Worm (Caenorhabditis elegans): ENCODE measurements around the gene F08F3.10.

Gene F08F3.10

DNA sequence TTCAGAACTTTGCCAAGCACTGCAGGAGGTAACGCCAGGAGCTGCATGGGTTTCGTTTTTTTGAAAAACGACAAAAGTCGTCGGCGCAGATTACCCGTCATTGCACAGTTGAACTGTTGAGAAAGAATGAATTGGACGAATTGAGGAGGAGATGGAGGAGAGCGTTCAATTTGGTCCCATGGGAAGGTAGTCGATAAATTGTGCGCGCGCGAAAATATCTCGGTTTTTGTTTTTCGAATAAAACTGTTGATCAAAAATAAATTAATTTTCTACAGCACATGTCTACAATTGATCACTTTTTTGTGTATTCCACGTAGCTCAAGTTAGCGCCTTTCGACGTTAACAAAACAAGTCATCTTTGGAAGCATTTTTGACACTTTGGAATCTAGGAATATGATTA is 6.8 kb downstream of the F08F3.10 start, which contains the start of gene F08F3.6:
TSS of gene F08F3.6 (minus strand) at position 153 of the 400 bp plus-strand sequence.
- no peak for TF ChIP-seq blmp-1 (tag; optimal IDR thresholded peaks at IDR 0.05; ENCODE audit: insufficient read depth)
- TF ChIP-seq sma-9 (GFP tag; optimal IDR thresholded peaks at IDR 0.05): no peak
- TF ChIP-seq sma-9 (tag; optimal IDR thresholded peaks at IDR 0.05): no peak
- no peak for TF ChIP-seq elt-1 (tag; optimal IDR thresholded peaks at IDR 0.05)
- TF ChIP-seq ztf-1 (GFP tag; conservative IDR thresholded peaks at IDR 0.05): no peak
- TF ChIP-seq snpc-4 (tag; optimal IDR thresholded peaks at IDR 0.05): no peak
- TF ChIP-seq nhr-23 (tag; optimal IDR thresholded peaks at IDR 0.05): no peak
- TF ChIP-seq nhr-237 (tag; optimal IDR thresholded peaks at IDR 0.05): no peak
- no peak for TF ChIP-seq fos-1 (tag; optimal IDR thresholded peaks at IDR 0.05)
- TF ChIP-seq F13H6.1 (tag; optimal IDR thresholded peaks at IDR 0.05): no peak

- no peak for TF ChIP-seq unc-55 (GFP tag; optimal IDR thresholded peaks at IDR 0.05)
- no peak for TF ChIP-seq unc-39 (tag; optimal IDR thresholded peaks at IDR 0.05)
- peak; percentile 26 for TF ChIP-seq nhr-129 (tag; optimal IDR thresholded peaks at IDR 0.05)
Observed at ce11 chrV:5423120-5423519, 10.0 kb downstream of the F08F3.10 start, which contains the start of gene cyp-14A5. cyp-14A5 (minus strand) TSS chrV:5423282.

DNA sequence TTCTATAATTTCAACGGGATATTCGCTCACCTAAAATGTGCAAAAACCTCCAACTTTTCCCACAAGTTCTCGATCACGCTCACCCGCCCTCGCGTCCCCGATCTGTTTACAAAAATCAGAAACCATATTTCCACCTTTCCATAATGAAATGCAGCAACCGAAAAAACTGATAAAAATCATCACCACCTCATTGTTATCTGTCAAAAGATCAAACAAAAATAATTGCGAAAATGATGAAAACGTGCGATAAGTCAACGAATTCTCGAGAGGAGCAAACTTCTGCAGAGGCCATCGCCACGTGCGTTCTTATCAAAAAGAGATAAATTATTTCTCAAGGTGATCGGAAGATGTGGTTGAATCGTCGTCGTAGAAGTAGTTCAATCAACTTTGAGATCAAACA is 11.9 kb downstream of the F08F3.10 start:
- TF ChIP-seq nhr-6 (tag; optimal IDR thresholded peaks at IDR 0.05) (peak; percentile 74), blmp-1 (tag; optimal IDR thresholded peaks at IDR 0.05; ENCODE audit: insufficient read depth) (peak; percentile 68), ztf-1 (GFP tag; conservative IDR thresholded peaks at IDR 0.05) (no peak), snpc-4 (tag; optimal IDR thresholded peaks at IDR 0.05) (no peak), nhr-25 (tag; optimal IDR thresholded peaks at IDR 0.05) (peak; percentile 84), sem-4 (tag; optimal IDR thresholded peaks at IDR 0.05) (no peak), peb-1 (tag; optimal IDR thresholded peaks at IDR 0.05) (no peak), lin-13 (GFP tag; optimal IDR thresholded peaks at IDR 0.05) (no peak), nhr-10 (tag; optimal IDR thresholded peaks at IDR 0.05) (no peak), skn-1 (tag; optimal IDR thresholded peaks at IDR 0.05) (no peak), Y55F3AM.14 (GFP tag; optimal IDR thresholded peaks at IDR 0.05) (no peak), nhr-11 (tag; optimal IDR thresholded peaks at IDR 0.05) (no peak), sma-3 (GFP tag; optimal IDR thresholded peaks at IDR 0.05) (peak; percentile 79), unc-62 (GFP tag; optimal IDR thresholded peaks at IDR 0.05) (no peak), lsy-2 (tag; optimal IDR thresholded peaks at IDR 0.05) (no peak), unc-55 (GFP tag; optimal IDR thresholded peaks at IDR 0.05) (no peak), ztf-4 (tag; optimal IDR thresholded peaks at IDR 0.05) (no peak), nhr-129 (tag; optimal IDR thresholded peaks at IDR 0.05) (peak; percentile 34), lin-11 (tag; optimal IDR thresholded peaks at IDR 0.05) (no peak), nhr-77 (tag; optimal IDR thresholded peaks at IDR 0.05) (no peak), C34F6.9 (tag; optimal IDR thresholded peaks at IDR 0.05) (peak; percentile 0), sma-9 (GFP tag; optimal IDR thresholded peaks at IDR 0.05) (peak; percentile 97), sma-9 (tag; optimal IDR thresholded peaks at IDR 0.05) (no peak), alr-1 (tag; optimal IDR thresholded peaks at IDR 0.05) (no peak), mbf-1 (tag; optimal IDR thresholded peaks at IDR 0.05) (no peak), elt-3 (tag; optimal IDR thresholded peaks at IDR 0.05) (no peak), dmd-4 (tag; optimal IDR thresholded peaks at IDR 0.05) (no peak), ZK546.5 (tag; optimal IDR thresholded peaks at IDR 0.05) (no peak), zag-1 (tag; optimal IDR thresholded peaks at IDR 0.05) (no peak), ceh-16 (tag; optimal IDR thresholded peaks at IDR 0.05) (peak; percentile 92), ama-1 (optimal IDR thresholded peaks at IDR 0.05) (no peak), aly-2 (tag; optimal IDR thresholded peaks at IDR 0.05) (no peak), fos-1 (tag; optimal IDR thresholded peaks at IDR 0.05) (peak; percentile 97), mab-5 (tag; optimal IDR thresholded peaks at IDR 0.05) (no peak), F13H6.1 (tag; optimal IDR thresholded peaks at IDR 0.05) (no peak), nhr-237 (tag; optimal IDR thresholded peaks at IDR 0.05) (no peak), mdl-1 (tag; optimal IDR thresholded peaks at IDR 0.05) (peak; percentile 85 to 93), gmeb-1 (tag; optimal IDR thresholded peaks at IDR 0.05) (peak; percentile 46), ztf-11 (tag; optimal IDR thresholded peaks at IDR 0.05) (no peak), R02D3.7 (tag; optimal IDR thresholded peaks at IDR 0.05) (no peak), elt-1 (tag; optimal IDR thresholded peaks at IDR 0.05) (peak; percentile 97), nhr-12 (tag; optimal IDR thresholded peaks at IDR 0.05) (no peak), crh-2 (tag; optimal IDR thresholded peaks at IDR 0.05) (peak; percentile 84), nhr-21 (tag; optimal IDR thresholded peaks at IDR 0.05) (peak; percentile 73), lin-39 (tag; optimal IDR thresholded peaks at IDR 0.05) (no peak), nhr-23 (tag; optimal IDR thresholded peaks at IDR 0.05) (peak; percentile 90), unc-39 (tag; optimal IDR thresholded peaks at IDR 0.05) (no peak), ceh-82 (tag; optimal IDR thresholded peaks at IDR 0.05) (no peak), egl-27 (tag; optimal IDR thresholded peaks at IDR 0.05) (peak; percentile 43)

All from whole organism, L2 larva.